Fruit fly (Drosophila melanogaster) whole organism, pupa: Measurements from ENCODE around the gene CG14453.

Source experiments
- CG12605 ChIP-seq: fragments of 200-800 bp; sonication (Bioruptor generic); IDR thresholded peaks from 2 replicates; pipeline ENCODE4 v1.3.6; 2022; ENCODE audit warnings: missing biosample characterization, missing genetic modification characterization
- CG13204 ChIP-seq: fragments of 200-800 bp; sonication (Bioruptor generic); optimal IDR thresholded peaks from 2 replicates; lab custom pipeline; 2018; ENCODE audit warnings: missing biosample characterization, mild to moderate bottlenecking, missing genetic modification characterization, moderate library complexity
- CG34367 ChIP-seq: fragments of 200-800 bp; sonication (Bioruptor generic); optimal IDR thresholded peaks from 2 replicates; lab custom pipeline; 2018; ENCODE audit warnings: missing biosample characterization, mild to moderate bottlenecking, missing genetic modification characterization
- CG8159 ChIP-seq: fragments of 200-800 bp; sonication (Bioruptor generic); optimal IDR thresholded peaks from 3 replicates; lab custom pipeline; 2018; ENCODE audit warnings: missing biosample characterization, mild to moderate bottlenecking, missing genetic modification characterization, moderate library complexity
- CG8301 ChIP-seq: fragments of 200-800 bp; sonication (Bioruptor generic); optimal IDR thresholded peaks from 2 replicates; lab custom pipeline; 2018; ENCODE audit warnings: missing biosample characterization, mild to moderate bottlenecking, missing genetic modification characterization
- CG9948 ChIP-seq: fragments of 200-800 bp; sonication (Bioruptor generic); optimal IDR thresholded peaks from 2 replicates; lab custom pipeline; 2018; ENCODE audit warnings: missing biosample characterization, mild to moderate bottlenecking, missing genetic modification characterization, moderate library complexity
- D1 ChIP-seq: fragments of 200-800 bp; sonication (Bioruptor generic); optimal IDR thresholded peaks from 2 replicates; lab custom pipeline; 2018; ENCODE audit warnings: missing biosample characterization, mild to moderate bottlenecking, missing genetic modification characterization, moderate library complexity
- EcR ChIP-seq: fragments of 200-800 bp; sonication (Bioruptor generic); optimal IDR thresholded peaks from 3 replicates; lab custom pipeline; 2019; ENCODE audit warnings: missing biosample characterization, missing genetic modification characterization, mild to moderate bottlenecking, moderate library complexity, missing genetic modification reagents
- Pif1A ChIP-seq: fragments of 200-800 bp; sonication (Bioruptor generic); optimal IDR thresholded peaks from 3 replicates; lab custom pipeline; 2016; ENCODE audit warnings: missing biosample characterization, missing genetic modification characterization

dm6 chr3L:22721991-22722390 is 28.1 kb downstream of the CG14453 start, which contains the start of gene CG14451:
- no peak for TF ChIP-seq CG34367 (tag; lab: Kevin White, UChicago)
- TF ChIP-seq CG13204 = no peak
- no peak for TF ChIP-seq CG12605 (GFP tag; lab: Robert Waterston, UW)
- no peak for TF ChIP-seq Pif1A (GFP tag; lab: Kevin White, UChicago)
- no peak for TF ChIP-seq CG8301 (tag; lab: Kevin White, UChicago)
- TF ChIP-seq CG9948 = no peak
- no peak for TF ChIP-seq D1 (tag; lab: Kevin White, UChicago)
- TF ChIP-seq EcR (GFP tag; lab: Kevin White, UChicago) = no peak
- TF ChIP-seq CG8159 (tag; lab: Kevin White, UChicago) = no peak
